Worm (Caenorhabditis elegans) whole organism, L2 larva: Measurements from ENCODE around the gene ZK1098.2.

Experiments
- F13H6.1 ChIP-seq: sonication (generic microtip); optimal IDR thresholded peaks from 2 replicates; lab custom pipeline; 2016; ENCODE audit warnings: missing genetic modification characterization, missing compliant biosample characterization
- R02D3.7 ChIP-seq: fragments of 150-350 bp; optimal IDR thresholded peaks from 2 replicates; lab custom pipeline; 2014; ENCODE audit warnings: missing biosample characterization, missing genetic modification characterization
- Y55F3AM.14 ChIP-seq: fragments of 200-800 bp; sonication (Bioruptor generic); optimal IDR thresholded peaks from 2 replicates; lab custom pipeline; 2018; ENCODE audit warnings: mild to moderate bottlenecking, missing genetic modification characterization, missing compliant biosample characterization
- alr-1 ChIP-seq: fragments of 150-350 bp; optimal IDR thresholded peaks from 2 replicates; lab custom pipeline; 2014; ENCODE audit warnings: missing biosample characterization, missing genetic modification characterization
- aly-2 ChIP-seq: fragments of 150-350 bp; optimal IDR thresholded peaks from 2 replicates; lab custom pipeline; 2014; ENCODE audit warnings: missing biosample characterization, missing genetic modification characterization
- ama-1 ChIP-seq: fragments of 150-350 bp; optimal IDR thresholded peaks from 2 replicates; lab custom pipeline; 2018; ENCODE audit warnings: inconsistent platforms
- blmp-1 ChIP-seq: sonication (generic microtip); optimal IDR thresholded peaks from 2 replicates; lab custom pipeline; 2017; ENCODE audit warnings: missing genetic modification characterization, mild to moderate bottlenecking, missing compliant biosample characterization, antibody characterized with exemption, moderate library complexity; ENCODE audit not compliant: insufficient read depth
- ceh-16 ChIP-seq: fragments of 150-350 bp; optimal IDR thresholded peaks from 2 replicates; lab custom pipeline; 2014; ENCODE audit warnings: missing biosample characterization, missing genetic modification characterization
- ceh-82 ChIP-seq: fragments of 150-350 bp; optimal IDR thresholded peaks from 2 replicates; lab custom pipeline; 2014; ENCODE audit warnings: missing biosample characterization, missing genetic modification characterization
- dmd-4 ChIP-seq: sonication (generic microtip); optimal IDR thresholded peaks from 2 replicates; lab custom pipeline; 2017; ENCODE audit warnings: missing biosample characterization, missing genetic modification characterization
- egl-27 ChIP-seq: sonication (generic microtip); optimal IDR thresholded peaks from 3 replicates; lab custom pipeline; 2017; ENCODE audit warnings: missing biosample characterization, missing genetic modification reagents, missing genetic modification characterization
- elt-1 ChIP-seq: fragments of 150-350 bp; optimal IDR thresholded peaks from 2 replicates; lab custom pipeline; 2014; ENCODE audit warnings: missing biosample characterization, missing genetic modification characterization
- elt-3 ChIP-seq: sonication (generic microtip); optimal IDR thresholded peaks from 2 replicates; lab custom pipeline; 2017; ENCODE audit warnings: missing biosample characterization, missing genetic modification characterization
- fos-1 ChIP-seq: fragments of 150-350 bp; optimal IDR thresholded peaks from 2 replicates; lab custom pipeline; 2014; ENCODE audit warnings: missing biosample characterization, missing genetic modification characterization
- lin-11 ChIP-seq: fragments of 150-350 bp; sonication (generic microtip); optimal IDR thresholded peaks from 2 replicates; lab custom pipeline; 2014; ENCODE audit warnings: missing biosample characterization, missing genetic modification characterization, inconsistent platforms, mixed read lengths
- lin-13 ChIP-seq: fragments of 150-350 bp; optimal IDR thresholded peaks from 2 replicates; lab custom pipeline; 2014; ENCODE audit warnings: missing biosample characterization, missing genetic modification reagents, missing genetic modification characterization
- lin-39 ChIP-seq: fragments of 150-350 bp; optimal IDR thresholded peaks from 2 replicates; lab custom pipeline; 2014; ENCODE audit warnings: missing biosample characterization, missing genetic modification reagents, missing genetic modification characterization
- lsy-2 ChIP-seq, 2 experiments: fragments of 150-350 bp in 1 of 2; sonication (generic microtip) in 1 of 2; optimal IDR thresholded peaks; 2 replicates each; lab custom pipeline; 2014 to 2017; ENCODE audit warnings: missing biosample characterization in 2 of 2, missing genetic modification characterization in 2 of 2
- mab-5 ChIP-seq: fragments of 150-350 bp; optimal IDR thresholded peaks from 2 replicates; lab custom pipeline; 2014; ENCODE audit warnings: missing biosample characterization, missing genetic modification characterization
- mbf-1 ChIP-seq: sonication (generic microtip); optimal IDR thresholded peaks from 2 replicates; lab custom pipeline; 2017; ENCODE audit warnings: missing biosample characterization, missing genetic modification characterization
- nhr-11 ChIP-seq: fragments of 150-350 bp; optimal IDR thresholded peaks from 2 replicates; lab custom pipeline; 2014; ENCODE audit warnings: missing biosample characterization, missing genetic modification characterization
- nhr-12 ChIP-seq: fragments of 150-350 bp; optimal IDR thresholded peaks from 2 replicates; lab custom pipeline; 2014; ENCODE audit warnings: missing biosample characterization, missing genetic modification characterization
- nhr-129 ChIP-seq: fragments of 150-350 bp; optimal IDR thresholded peaks from 2 replicates; lab custom pipeline; 2014; ENCODE audit warnings: missing biosample characterization, missing genetic modification characterization
- nhr-23 ChIP-seq: fragments of 150-350 bp; optimal IDR thresholded peaks from 2 replicates; lab custom pipeline; 2014; ENCODE audit warnings: missing biosample characterization, missing genetic modification reagents, missing genetic modification characterization
- nhr-237 ChIP-seq: fragments of 150-350 bp; optimal IDR thresholded peaks from 2 replicates; lab custom pipeline; 2014; ENCODE audit warnings: missing biosample characterization, missing genetic modification characterization
- nhr-25 ChIP-seq: fragments of 150-350 bp; sonication (generic microtip); optimal IDR thresholded peaks from 3 replicates; lab custom pipeline; 2014; ENCODE audit warnings: missing biosample characterization, missing genetic modification characterization
- nhr-6 ChIP-seq: fragments of 150-350 bp; optimal IDR thresholded peaks from 2 replicates; lab custom pipeline; 2014; ENCODE audit warnings: missing biosample characterization, missing genetic modification characterization
- nhr-77 ChIP-seq: fragments of 150-350 bp; optimal IDR thresholded peaks from 2 replicates; lab custom pipeline; 2014; ENCODE audit warnings: missing biosample characterization, missing genetic modification characterization
- peb-1 ChIP-seq: fragments of 150-350 bp; optimal IDR thresholded peaks from 2 replicates; lab custom pipeline; 2014; ENCODE audit warnings: missing biosample characterization, missing genetic modification characterization
- sem-4 ChIP-seq: fragments of 150-350 bp; optimal IDR thresholded peaks from 2 replicates; lab custom pipeline; 2014; ENCODE audit warnings: missing biosample characterization, missing genetic modification reagents, missing genetic modification characterization
- skn-1 ChIP-seq: sonication (generic microtip); optimal IDR thresholded peaks from 2 replicates; lab custom pipeline; 2017; ENCODE audit warnings: missing biosample characterization, missing genetic modification characterization
- sma-3 ChIP-seq: sonication (generic microtip); optimal IDR thresholded peaks from 2 replicates; lab custom pipeline; 2016; ENCODE audit warnings: missing genetic modification reagents, missing genetic modification characterization, missing compliant biosample characterization
- unc-39 ChIP-seq: fragments of 150-350 bp; optimal IDR thresholded peaks from 2 replicates; lab custom pipeline; 2014; ENCODE audit warnings: missing biosample characterization, missing genetic modification characterization
- unc-55 ChIP-seq: fragments of 150-350 bp; sonication (generic microtip); optimal IDR thresholded peaks from 3 replicates; lab custom pipeline; 2014; ENCODE audit warnings: missing biosample characterization, missing genetic modification reagents, missing genetic modification characterization
- unc-62 ChIP-seq: fragments of 150-350 bp; optimal IDR thresholded peaks from 2 replicates; lab custom pipeline; 2014; ENCODE audit warnings: missing biosample characterization, missing genetic modification reagents, missing genetic modification characterization
- zag-1 ChIP-seq: fragments of 150-350 bp; optimal IDR thresholded peaks from 2 replicates; lab custom pipeline; 2014; ENCODE audit warnings: missing biosample characterization, missing genetic modification characterization
- ztf-1 ChIP-seq: fragments of 200-800 bp; sonication (Bioruptor generic); conservative IDR thresholded peaks from 2 replicates; pipeline ENCODE4 v1.3.6; 2022; ENCODE audit warnings: missing genetic modification characterization, missing compliant biosample characterization
- ztf-4 ChIP-seq: fragments of 150-350 bp; optimal IDR thresholded peaks from 2 replicates; lab custom pipeline; 2014; ENCODE audit warnings: missing biosample characterization, missing genetic modification characterization

Gene ZK1098.2

ce11 chrIII:9521410-9522090 is 7.4 kb upstream of the ZK1098.2 start, which contains the start of the genes clu-1 and prp-40 (continued):
- TF ChIP-seq elt-3 (tag; lab: Kevin White, UChicago) (no peak), unc-55 (GFP tag; lab: Kevin White, UChicago) (peak; percentile 94), mbf-1 (tag; lab: Kevin White, UChicago) (no peak), nhr-11 (no peak), fos-1 (tag; lab: Kevin White, UChicago) (peak; percentile 73), unc-39 (tag; lab: Kevin White, UChicago) (no peak), nhr-6 (tag; lab: Kevin White, UChicago) (peak; percentile 72), mab-5 (tag; lab: Kevin White, UChicago) (peak; percentile 89), ceh-16 (tag; lab: Kevin White, UChicago) (peak; percentile 60), elt-1 (no peak), dmd-4 (tag; lab: Kevin White, UChicago) (no peak), lin-11 (tag; lab: Kevin White, UChicago) (peak; percentile 85), lin-39 (tag; lab: Kevin White, UChicago) (no peak), R02D3.7 (tag; lab: Kevin White, UChicago) (peak; percentile 15), skn-1 (no peak), F13H6.1 (tag; lab: Kevin White, UChicago) (peak; percentile 91), nhr-77 (no peak), nhr-129 (tag; lab: Kevin White, UChicago) (peak; percentile 96), sma-3 (GFP tag; lab: Kevin White, UChicago) (peak; percentile 89), lsy-2 (tag; optimal IDR thresholded peaks at IDR 0.05; lab: Kevin White, UChicago) (peak; percentile 86 to 95), aly-2 (tag; lab: Kevin White, UChicago) (no peak)
- TF ChIP-seq, all 48 proteins: peak for 28

ce11 chrIII:9523581-9523980 is 5.4 kb upstream of the ZK1098.2 start, which contains the start of gene mrps-23:
Gene mrps-23 (minus strand): TSS chrIII:9523672.
- TF ChIP-seq nhr-25 (tag; lab: Kevin White, UChicago) (peak; percentile 14), lin-13 (GFP tag; lab: Kevin White, UChicago) (no peak), lsy-2 (tag; optimal IDR thresholded peaks at IDR 0.05; lab: Kevin White, UChicago) (peak in 1 of 2 experiments; percentile 31), unc-55 (GFP tag; lab: Kevin White, UChicago) (peak; percentile 24), mab-5 (tag; lab: Kevin White, UChicago) (no peak)

- no peak for TF ChIP-seq nhr-237
- TF ChIP-seq nhr-11, result no peak
- TF ChIP-seq aly-2 (tag; lab: Kevin White, UChicago), result no peak
- no peak for TF ChIP-seq sem-4 (tag; lab: Kevin White, UChicago)
- no peak for TF ChIP-seq nhr-25 (tag; lab: Kevin White, UChicago)
- no peak for TF ChIP-seq ztf-1 (GFP tag; lab: Robert Waterston, UW)
- TF ChIP-seq nhr-12, result no peak
- no peak for TF ChIP-seq nhr-129 (tag; lab: Kevin White, UChicago)
- no peak for TF ChIP-seq nhr-6 (tag; lab: Kevin White, UChicago)
- TF ChIP-seq elt-1, result no peak
- no peak for TF ChIP-seq lsy-2 (tag; optimal IDR thresholded peaks at IDR 0.05; lab: Kevin White, UChicago)
- TF ChIP-seq lin-39 (tag; lab: Kevin White, UChicago), result no peak
- TF ChIP-seq blmp-1 (tag; lab: Kevin White, UChicago), result no peak
- no peak for TF ChIP-seq alr-1 (tag; lab: Kevin White, UChicago)
- TF ChIP-seq peb-1 (tag; lab: Kevin White, UChicago), result no peak
- TF ChIP-seq dmd-4 (tag; lab: Kevin White, UChicago), result no peak
- TF ChIP-seq R02D3.7 (tag; lab: Kevin White, UChicago), result no peak
Measured at ce11 chrIII:9525252-9525651, 3.7 kb upstream of the ZK1098.2 start, which contains the start of gene trpp-3. Gene trpp-3 (plus strand): TSS chrIII:9525552.

ce11 chrIII:9526851-9527250 is 2.1 kb upstream of the ZK1098.2 start, which contains the start of gene ZK1098.6:
Gene ZK1098.6 (plus strand): TSS chrIII:9527151.
- no peak for TF ChIP-seq blmp-1 (tag; lab: Kevin White, UChicago)
- no peak for TF ChIP-seq mab-5 (tag; lab: Kevin White, UChicago)
- no peak for TF ChIP-seq nhr-6 (tag; lab: Kevin White, UChicago)
- TF ChIP-seq nhr-23 (tag; lab: Kevin White, UChicago), result no peak
- TF ChIP-seq ztf-4 (tag; lab: Kevin White, UChicago), result no peak
- no peak for TF ChIP-seq aly-2 (tag; lab: Kevin White, UChicago)
- TF ChIP-seq ceh-82 (tag; lab: Kevin White, UChicago), result no peak
- TF ChIP-seq lsy-2 (tag; optimal IDR thresholded peaks at IDR 0.05; lab: Kevin White, UChicago), result no peak
- no peak for TF ChIP-seq egl-27 (tag; lab: Kevin White, UChicago)
- no peak for TF ChIP-seq lin-13 (GFP tag; lab: Kevin White, UChicago)
- no peak for TF ChIP-seq zag-1
- TF ChIP-seq lin-39 (tag; lab: Kevin White, UChicago), result no peak
- no peak for TF ChIP-seq ama-1
- TF ChIP-seq unc-62 (GFP tag; lab: Kevin White, UChicago), result no peak
- no peak for TF ChIP-seq Y55F3AM.14
- no peak for TF ChIP-seq dmd-4 (tag; lab: Kevin White, UChicago)
